Worm (Caenorhabditis elegans): ENCODE measurements around the gene srx-117.
"Not testable (repeated sequence)": the region's sequence is repeated elsewhere in the genome, so short reads cannot be mapped to it uniquely, and the experiment has no call there.

The srx-117 gene

ce11 chrV:5663317-5663716 is 19.0 kb downstream of the srx-117 start, which contains the start of gene C14C11.1:
C14C11.1 (plus strand) TSS chrV:5663617.
- not testable (repeated sequence) for TF ChIP-seq ces-1 (GFP tag; optimal IDR thresholded peaks at IDR 0.05); sem-2 (GFP tag; optimal IDR thresholded peaks at IDR 0.05); mab-5 (tag; optimal IDR thresholded peaks at IDR 0.05)

ce11 chrV:5666036-5666729 is 21.9 kb downstream of the srx-117 start, which contains the start of gene C14C11.7:
C14C11.7 (minus strand) TSS chrV:5666086.
- no peak for TF ChIP-seq nhr-76 (tag; optimal IDR thresholded peaks at IDR 0.05)
- no peak for TF ChIP-seq M03D4.4 (tag; optimal IDR thresholded peaks at IDR 0.05)
- no peak for TF ChIP-seq drap-1 (GFP tag; optimal IDR thresholded peaks at IDR 0.05)
- TF ChIP-seq ces-1 (GFP tag; optimal IDR thresholded peaks at IDR 0.05) = no peak
- no peak for TF ChIP-seq flh-1 (GFP tag; optimal IDR thresholded peaks at IDR 0.05)
- no peak for TF ChIP-seq elt-3 (tag; optimal IDR thresholded peaks at IDR 0.05)
- TF ChIP-seq lsy-2 (tag; optimal IDR thresholded peaks at IDR 0.05) = no peak
- TF ChIP-seq bed-3 (GFP tag; optimal IDR thresholded peaks at IDR 0.05) = no peak

- TF ChIP-seq mab-5 (tag; optimal IDR thresholded peaks at IDR 0.05) (no peak), lin-13 (tag; optimal IDR thresholded peaks at IDR 0.05) (no peak), nhr-76 (tag; optimal IDR thresholded peaks at IDR 0.05) (no peak), ceh-83 (GFP tag; optimal IDR thresholded peaks at IDR 0.05) (no peak), cnd-1 (tag; optimal IDR thresholded peaks at IDR 0.05) (no peak), nhr-237 (tag; optimal IDR thresholded peaks at IDR 0.05) (no peak)
These were observed 23.1 kb downstream of the srx-117 start for ce11 chrV:5667337-5667736.

ce11 chrV:5668968-5669367 is 24.7 kb downstream of the srx-117 start:
- TF ChIP-seq unc-39 (tag; optimal IDR thresholded peaks at IDR 0.05) (no peak), snpc-4 (tag; optimal IDR thresholded peaks at IDR 0.05) (no peak), bed-3 (GFP tag; optimal IDR thresholded peaks at IDR 0.05) (no peak), zip-8 (tag; optimal IDR thresholded peaks at IDR 0.05) (peak; percentile 74), ceh-83 (GFP tag; optimal IDR thresholded peaks at IDR 0.05) (no peak)

- no peak for TF ChIP-seq nhr-76 (tag; optimal IDR thresholded peaks at IDR 0.05)
- TF ChIP-seq elt-3 (tag; optimal IDR thresholded peaks at IDR 0.05) = no peak
- no peak for TF ChIP-seq nhr-237 (tag; optimal IDR thresholded peaks at IDR 0.05)
- no peak for TF ChIP-seq zip-8 (tag; optimal IDR thresholded peaks at IDR 0.05)
- no peak for TF ChIP-seq lsy-2 (tag; optimal IDR thresholded peaks at IDR 0.05)
- no peak for TF ChIP-seq cnd-1 (tag; optimal IDR thresholded peaks at IDR 0.05)
- no peak for TF ChIP-seq nhr-12 (tag; optimal IDR thresholded peaks at IDR 0.05)
- TF ChIP-seq nhr-2 (tag; optimal IDR thresholded peaks at IDR 0.05) = no peak
- TF ChIP-seq ham-2 (GFP tag; optimal IDR thresholded peaks at IDR 0.05) = no peak
- no peak for TF ChIP-seq ztf-11 (tag; optimal IDR thresholded peaks at IDR 0.05)
- no peak for TF ChIP-seq elt-1 (tag; optimal IDR thresholded peaks at IDR 0.05; ENCODE audit: borderline replicate concordance, insufficient read depth)
- TF ChIP-seq mls-2 (tag; optimal IDR thresholded peaks at IDR 0.05) = no peak
These were observed 28.0 kb downstream of the srx-117 start for ce11 chrV:5672270-5672669.

ce11 chrV:5676011-5676410 is 31.7 kb downstream of the srx-117 start, which contains the start of gene pqn-13:
pqn-13 (minus strand) TSS chrV:5676111.
- no peak for TF ChIP-seq M03D4.4 (tag; optimal IDR thresholded peaks at IDR 0.05)
- no peak for TF ChIP-seq sptf-1 (tag; optimal IDR thresholded peaks at IDR 0.05)
- no peak for TF ChIP-seq nhr-76 (tag; optimal IDR thresholded peaks at IDR 0.05)
- TF ChIP-seq drap-1 (GFP tag; optimal IDR thresholded peaks at IDR 0.05) = no peak
- TF ChIP-seq blmp-1 (tag; optimal IDR thresholded peaks at IDR 0.05) = no peak
- TF ChIP-seq unc-62 (GFP tag; optimal IDR thresholded peaks at IDR 0.05) = no peak
- no peak for TF ChIP-seq elt-1 (tag; optimal IDR thresholded peaks at IDR 0.05; ENCODE audit: borderline replicate concordance, insufficient read depth)
- no peak for TF ChIP-seq ham-2 (GFP tag; optimal IDR thresholded peaks at IDR 0.05)
- TF ChIP-seq mab-5 (tag; optimal IDR thresholded peaks at IDR 0.05) = no peak
- TF ChIP-seq tbx-8 (GFP tag; optimal IDR thresholded peaks at IDR 0.05) = no peak
- no peak for TF ChIP-seq unc-120 (tag; optimal IDR thresholded peaks at IDR 0.05; ENCODE audit: poor library complexity, severe bottlenecking)
- TF ChIP-seq ceh-39 (tag; optimal IDR thresholded peaks at IDR 0.05) = no peak
- TF ChIP-seq lin-13 (tag; optimal IDR thresholded peaks at IDR 0.05) = no peak
- no peak for TF ChIP-seq cnd-1 (tag; optimal IDR thresholded peaks at IDR 0.05)
- no peak for TF ChIP-seq ceh-43 (GFP tag; optimal IDR thresholded peaks at IDR 0.05)
- no peak for TF ChIP-seq zip-8 (tag; optimal IDR thresholded peaks at IDR 0.05)
- TF ChIP-seq hlh-1 (tag; optimal IDR thresholded peaks at IDR 0.05) = no peak

All from whole organism, mixed stage, embryonic.